Worm (Caenorhabditis elegans) whole organism, mixed stage, embryonic: ENCODE data around the gene F35F10.14.
"Not testable (repeated sequence)": the region's sequence is repeated elsewhere in the genome, so short reads cannot be mapped to it uniquely, and the experiment has no call there.

Experiments
- M03D4.4 ChIP-seq: sonication (generic microtip); optimal IDR thresholded peaks from 2 replicates; lab custom pipeline; 2017; ENCODE audit warnings: mild to moderate bottlenecking, missing genetic modification characterization, missing compliant biosample characterization
- bed-3 ChIP-seq: fragments of 200-800 bp; sonication (Bioruptor generic); optimal IDR thresholded peaks from 3 replicates; lab custom pipeline; 2018; ENCODE audit warnings: mild to moderate bottlenecking, missing genetic modification characterization, moderate library complexity, missing compliant biosample characterization
- blmp-1 ChIP-seq: fragments of 150-350 bp; optimal IDR thresholded peaks from 2 replicates; lab custom pipeline; 2014; ENCODE audit warnings: missing biosample characterization, missing genetic modification characterization
- ceh-39 ChIP-seq: fragments of 150-350 bp; optimal IDR thresholded peaks from 2 replicates; lab custom pipeline; 2014; ENCODE audit warnings: missing biosample characterization, missing genetic modification characterization
- ceh-43 ChIP-seq: fragments of 200-800 bp; sonication (Bioruptor generic); optimal IDR thresholded peaks from 2 replicates; lab custom pipeline; 2018; ENCODE audit warnings: mild to moderate bottlenecking, missing genetic modification characterization, moderate library complexity, missing compliant biosample characterization
- ceh-83 ChIP-seq: fragments of 200-800 bp; sonication (Bioruptor generic); optimal IDR thresholded peaks from 2 replicates; lab custom pipeline; 2018; ENCODE audit warnings: mild to moderate bottlenecking, missing genetic modification characterization, missing compliant biosample characterization
- drap-1 ChIP-seq: fragments of 200-800 bp; sonication (Bioruptor generic); optimal IDR thresholded peaks from 3 replicates; lab custom pipeline; 2018; ENCODE audit warnings: mild to moderate bottlenecking, missing genetic modification characterization, missing compliant biosample characterization
- elt-1 ChIP-seq: sonication (generic microtip); optimal IDR thresholded peaks from 2 replicates; lab custom pipeline; 2017; ENCODE audit warnings: missing genetic modification characterization, mild to moderate bottlenecking, missing compliant biosample characterization, antibody characterized with exemption, moderate library complexity, borderline replicate concordance; ENCODE audit not compliant: insufficient read depth
- elt-3 ChIP-seq: fragments of 150-350 bp; optimal IDR thresholded peaks from 2 replicates; lab custom pipeline; 2014; ENCODE audit warnings: missing biosample characterization, missing genetic modification characterization
- flh-1 ChIP-seq: fragments of 200-800 bp; sonication (Bioruptor generic); optimal IDR thresholded peaks from 2 replicates; lab custom pipeline; 2018; ENCODE audit warnings: mild to moderate bottlenecking, missing genetic modification characterization, moderate library complexity, missing compliant biosample characterization
- ham-2 ChIP-seq: fragments of 200-800 bp; sonication (Bioruptor generic); optimal IDR thresholded peaks from 2 replicates; lab custom pipeline; 2018; ENCODE audit warnings: mild to moderate bottlenecking, missing genetic modification characterization, missing compliant biosample characterization
- lin-13 ChIP-seq: fragments of 150-350 bp; optimal IDR thresholded peaks from 2 replicates; lab custom pipeline; 2014; ENCODE audit warnings: missing biosample characterization, missing genetic modification characterization
- lin-32 ChIP-seq: fragments of 200-800 bp; sonication (Bioruptor generic); optimal IDR thresholded peaks from 2 replicates; lab custom pipeline; 2018; ENCODE audit warnings: mild to moderate bottlenecking, missing genetic modification characterization, missing compliant biosample characterization
- lsy-2 ChIP-seq: fragments of 150-350 bp; optimal IDR thresholded peaks from 2 replicates; lab custom pipeline; 2014; ENCODE audit warnings: missing biosample characterization, missing genetic modification characterization
- mab-5 ChIP-seq: fragments of 150-350 bp; optimal IDR thresholded peaks from 2 replicates; lab custom pipeline; 2014; ENCODE audit warnings: missing biosample characterization, missing genetic modification characterization
- mep-1 ChIP-seq: fragments of 150-350 bp; optimal IDR thresholded peaks from 2 replicates; lab custom pipeline; 2017; ENCODE audit warnings: missing biosample characterization, missing genetic modification reagents, missing genetic modification characterization, inconsistent platforms
- mls-2 ChIP-seq: sonication (generic microtip); optimal IDR thresholded peaks from 2 replicates; lab custom pipeline; 2016; ENCODE audit warnings: mild to moderate bottlenecking, missing genetic modification characterization, moderate library complexity, missing compliant biosample characterization
- nhr-12 ChIP-seq: fragments of 150-350 bp; optimal IDR thresholded peaks from 2 replicates; lab custom pipeline; 2014; ENCODE audit warnings: missing biosample characterization, missing genetic modification characterization
- nhr-2 ChIP-seq: fragments of 150-350 bp; optimal IDR thresholded peaks from 2 replicates; lab custom pipeline; 2014; ENCODE audit warnings: missing biosample characterization, missing genetic modification characterization
- nhr-237 ChIP-seq: fragments of 150-350 bp; optimal IDR thresholded peaks from 2 replicates; lab custom pipeline; 2014; ENCODE audit warnings: missing biosample characterization, missing genetic modification characterization
- nhr-28 ChIP-seq: fragments of 150-350 bp; optimal IDR thresholded peaks from 2 replicates; lab custom pipeline; 2014; ENCODE audit warnings: missing biosample characterization, missing genetic modification characterization
- pha-4 ChIP-seq: fragments of 150-350 bp; optimal IDR thresholded peaks from 2 replicates; lab custom pipeline; 2018; ENCODE audit warnings: missing biosample characterization, missing genetic modification reagents, missing genetic modification characterization
- snpc-4 ChIP-seq: fragments of 150-350 bp; optimal IDR thresholded peaks from 2 replicates; lab custom pipeline; 2014; ENCODE audit warnings: missing biosample characterization, missing genetic modification characterization
- sptf-1 ChIP-seq: sonication (generic microtip); optimal IDR thresholded peaks from 2 replicates; lab custom pipeline; 2017; ENCODE audit warnings: mild to moderate bottlenecking, missing genetic modification characterization, moderate library complexity, missing compliant biosample characterization
- tbx-8 ChIP-seq: fragments of 200-800 bp; sonication (Bioruptor generic); optimal IDR thresholded peaks from 2 replicates; lab custom pipeline; 2018; ENCODE audit warnings: mild to moderate bottlenecking, missing genetic modification characterization, moderate library complexity, missing compliant biosample characterization
- unc-120 ChIP-seq: sonication (generic microtip); optimal IDR thresholded peaks from 2 replicates; lab custom pipeline; 2017; ENCODE audit warnings: missing genetic modification characterization, missing compliant biosample characterization; ENCODE audit not compliant: poor library complexity, severe bottlenecking
- unc-39 ChIP-seq: fragments of 150-350 bp; optimal IDR thresholded peaks from 2 replicates; lab custom pipeline; 2014; ENCODE audit warnings: missing biosample characterization, missing genetic modification characterization
- unc-62 ChIP-seq: fragments of 150-350 bp; optimal IDR thresholded peaks from 2 replicates; lab custom pipeline; 2014; ENCODE audit warnings: missing biosample characterization, missing genetic modification reagents, missing genetic modification characterization
- zip-8 ChIP-seq: fragments of 150-350 bp; optimal IDR thresholded peaks from 2 replicates; lab custom pipeline; 2014; ENCODE audit warnings: missing biosample characterization, missing genetic modification characterization
- ztf-11 ChIP-seq: fragments of 150-350 bp; optimal IDR thresholded peaks from 2 replicates; lab custom pipeline; 2014; ENCODE audit warnings: missing biosample characterization, missing genetic modification characterization

Gene F35F10.14

DNA sequence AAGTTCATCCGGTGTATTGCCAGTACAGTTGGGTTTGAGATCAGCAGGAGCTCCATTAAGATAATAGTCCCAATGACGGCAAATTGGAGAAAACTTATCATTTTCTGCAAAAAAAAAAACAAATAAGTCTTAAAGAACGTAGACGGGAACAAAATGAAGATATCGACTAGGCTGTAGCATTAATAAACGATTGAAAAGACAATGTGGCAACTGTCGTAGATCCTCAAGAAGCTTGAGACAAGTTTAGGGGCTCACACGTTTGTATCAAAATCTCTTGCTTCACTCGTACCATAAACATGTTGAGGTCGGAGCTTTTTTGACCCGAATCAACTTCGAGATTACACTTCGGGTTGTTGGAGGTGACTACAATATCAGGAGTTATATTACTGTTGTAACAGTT, at the start of gene F35F10.14:
Gene F35F10.14 (minus strand): TSS at position 101 of the 400 bp plus-strand sequence.
- TF ChIP-seq M03D4.4 (tag; lab: Kevin White, UChicago) (no peak), drap-1 (GFP tag; lab: Kevin White, UChicago) (no peak), ceh-39 (no peak), lin-32 (GFP tag; lab: Kevin White, UChicago) (no peak), bed-3 (GFP tag; lab: Kevin White, UChicago) (no peak), blmp-1 (tag; lab: Kevin White, UChicago) (no peak), lsy-2 (tag; lab: Kevin White, UChicago) (no peak), ceh-83 (no peak), unc-120 (tag; lab: Kevin White, UChicago) (no peak)

DNA sequence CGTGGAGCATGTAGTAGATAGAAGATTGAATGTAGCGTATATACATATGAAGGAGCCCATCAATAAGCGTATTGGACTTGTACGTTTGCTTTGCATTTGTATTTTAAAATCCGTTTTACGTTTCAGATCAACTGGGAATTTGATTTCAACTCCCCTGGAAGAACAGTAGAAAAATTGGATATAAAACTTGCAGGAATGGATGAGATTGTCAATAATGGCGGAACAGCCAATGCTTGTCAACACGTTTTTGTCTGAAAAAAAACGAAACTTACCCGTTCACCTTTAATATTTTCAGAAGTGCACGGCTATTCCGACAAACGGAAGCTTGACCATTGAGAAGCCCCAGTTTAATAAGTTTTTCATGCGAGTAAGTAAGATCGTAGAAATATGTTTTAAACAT, 47.9 kb upstream of the F35F10.14 start, which contains the start of gene C04E12.2:
Gene C04E12.2 (plus strand): TSS at position 301 of the 400 bp plus-strand sequence.
- TF ChIP-seq nhr-2; snpc-4 (tag; lab: Kevin White, UChicago); pha-4 (tag; lab: Kevin White, UChicago): not testable (repeated sequence)

DNA sequence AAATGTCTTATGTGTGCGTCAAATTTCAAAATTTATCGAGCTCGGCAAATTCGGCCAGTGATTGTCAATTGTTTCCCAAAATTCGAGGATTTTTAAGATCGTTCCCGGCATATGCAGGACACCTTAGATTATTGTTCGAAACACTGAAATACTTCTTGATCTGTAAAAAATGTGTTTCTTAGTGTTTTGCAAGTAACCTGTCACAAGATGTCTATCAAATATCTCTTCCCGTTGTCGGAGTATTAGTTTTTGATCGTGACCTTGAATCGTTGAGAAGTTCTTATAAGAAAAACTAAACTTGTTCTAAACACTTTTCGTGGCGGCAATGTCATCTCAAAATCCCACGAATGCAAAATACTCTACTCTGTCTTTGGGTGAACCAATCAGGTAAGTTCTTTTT, 42.6 kb upstream of the F35F10.14 start, which contains the start of gene C04E12.4:
Gene C04E12.4 (plus strand): TSS at position 301 of the 400 bp plus-strand sequence.
- TF ChIP-seq mab-5 (tag; lab: Kevin White, UChicago) (no peak), unc-120 (tag; lab: Kevin White, UChicago) (no peak), lsy-2 (tag; lab: Kevin White, UChicago) (no peak), lin-32 (GFP tag; lab: Kevin White, UChicago) (no peak), snpc-4 (tag; lab: Kevin White, UChicago) (no peak), mls-2 (tag; lab: Kevin White, UChicago) (no peak), nhr-28 (tag; lab: Kevin White, UChicago) (no peak), mep-1 (no peak), elt-1 (no peak), bed-3 (GFP tag; lab: Kevin White, UChicago) (no peak), ztf-11 (tag; lab: Kevin White, UChicago) (no peak), ceh-39 (no peak), pha-4 (tag; lab: Kevin White, UChicago) (no peak), lin-13 (tag; lab: Kevin White, UChicago) (no peak), unc-62 (GFP tag; lab: Kevin White, UChicago) (no peak), ham-2 (no peak), nhr-12 (tag; lab: Kevin White, UChicago) (no peak), ceh-43 (no peak), drap-1 (GFP tag; lab: Kevin White, UChicago) (no peak)

DNA sequence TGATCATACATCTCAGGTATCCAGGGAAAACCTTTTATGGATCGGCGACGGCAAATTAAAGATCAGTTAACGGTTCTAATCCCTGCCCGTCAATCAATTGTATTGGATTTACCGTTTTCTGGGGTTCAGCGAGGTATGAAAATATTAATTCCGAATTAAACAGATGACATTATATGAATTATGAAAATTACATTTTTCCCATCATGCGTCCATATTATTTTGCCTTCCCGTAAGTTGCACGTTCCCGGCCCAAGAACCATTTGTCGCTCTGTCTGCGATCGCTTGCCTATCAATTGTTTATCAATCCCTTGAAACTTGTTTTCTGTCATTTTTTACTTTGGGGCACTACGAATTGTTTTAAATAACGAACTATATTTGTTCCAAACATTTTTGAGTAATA, 41.7 kb upstream of the F35F10.14 start:
- no peak for TF ChIP-seq elt-3 (tag; lab: Kevin White, UChicago)
- TF ChIP-seq sptf-1 (tag; lab: Kevin White, UChicago): no peak
- TF ChIP-seq snpc-4 (tag; lab: Kevin White, UChicago): no peak

ce11 chrV:3358267-3358666, 38.4 kb upstream of the F35F10.14 start, which contains the start of gene C04E12.5:
Gene C04E12.5 (plus strand): TSS chrV:3358567.
- TF ChIP-seq drap-1 (GFP tag; lab: Kevin White, UChicago) (no peak), pha-4 (tag; lab: Kevin White, UChicago) (no peak), nhr-237 (tag; lab: Kevin White, UChicago) (no peak), elt-1 (no peak), flh-1 (GFP tag; lab: Kevin White, UChicago) (no peak), mls-2 (tag; lab: Kevin White, UChicago) (no peak)

DNA sequence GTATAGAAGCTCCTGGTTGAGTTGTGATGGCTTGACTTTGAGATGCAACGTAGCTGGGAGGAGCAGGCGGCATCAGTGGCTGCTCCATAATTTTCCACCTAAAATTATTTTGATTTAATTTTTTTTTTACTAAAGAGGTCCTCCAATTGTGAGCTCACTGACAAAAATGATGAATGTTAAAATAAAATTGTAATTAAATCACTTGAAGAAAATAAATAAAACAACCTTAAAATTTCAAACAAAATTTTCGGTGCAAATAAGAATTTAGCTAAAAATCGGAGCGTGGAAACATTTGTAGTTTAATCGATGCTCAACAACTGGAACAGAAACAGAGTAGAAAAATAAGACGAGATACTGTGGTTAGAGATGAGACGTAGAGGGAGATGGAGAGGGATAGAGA, 37.2 kb upstream of the F35F10.14 start, which contains the start of gene scrm-3:
Gene scrm-3 (minus strand): TSS at position 101 of the 400 bp plus-strand sequence.
- TF ChIP-seq pha-4 (tag; lab: Kevin White, UChicago) (no peak), snpc-4 (tag; lab: Kevin White, UChicago) (no peak), zip-8 (tag; lab: Kevin White, UChicago) (no peak), mls-2 (tag; lab: Kevin White, UChicago) (no peak), unc-62 (GFP tag; lab: Kevin White, UChicago) (no peak), lin-32 (GFP tag; lab: Kevin White, UChicago) (no peak), ceh-83 (no peak), M03D4.4 (tag; lab: Kevin White, UChicago) (no peak), unc-39 (tag; lab: Kevin White, UChicago) (no peak), nhr-2 (no peak), ceh-39 (no peak), nhr-237 (tag; lab: Kevin White, UChicago) (no peak), elt-3 (tag; lab: Kevin White, UChicago) (no peak), ham-2 (no peak), mab-5 (tag; lab: Kevin White, UChicago) (no peak), ceh-43 (no peak), sptf-1 (tag; lab: Kevin White, UChicago) (no peak), mep-1 (no peak), flh-1 (GFP tag; lab: Kevin White, UChicago) (no peak), tbx-8 (GFP tag; lab: Kevin White, UChicago) (no peak)
